Fruit fly (Drosophila melanogaster): ENCODE measurements around the gene Droj2.

Droj2 gene

dm6 chr3R:13433623-13434022, 51.7 kb downstream of the Droj2 start (continued):
- TF ChIP-seq CG13424 (tag; optimal IDR thresholded peaks at IDR 0.05) (peak; percentile 93), B-H1 (GFP tag; IDR thresholded peaks at IDR 0.05) (peak; percentile 62), CG17612 (GFP tag; IDR thresholded peaks at IDR 0.05) (0 out of 2 replicates have a peak, but pooled peaks have one; percentile 30), lbe (GFP tag; optimal IDR thresholded peaks at IDR 0.05) (no peak), CG34224 (GFP tag; IDR thresholded peaks at IDR 0.05; ENCODE audit: partially characterized antibody) (no peak), CG5180 (GFP tag; optimal IDR thresholded peaks at IDR 0.05) (peak; percentile 48), CG13123 (GFP tag; optimal IDR thresholded peaks at IDR 0.05) (peak; percentile 27), Hey (tag; optimal IDR thresholded peaks at IDR 0.05) (no peak), CG14860 (GFP tag; IDR thresholded peaks at IDR 0.05; ENCODE audit: partially characterized antibody) (no peak), CG18619 (GFP tag; optimal IDR thresholded peaks at IDR 0.05) (peak; percentile 81), cad (GFP tag; optimal IDR thresholded peaks at IDR 0.05) (no peak), CG2129 (GFP tag; IDR thresholded peaks at IDR 0.05; ENCODE audit: partially characterized antibody) (no peak), oc (tag; optimal IDR thresholded peaks at IDR 0.05) (peak; percentile 87), ash1 (GFP tag; optimal IDR thresholded peaks at IDR 0.05) (no peak), CG17186 (GFP tag; optimal IDR thresholded peaks at IDR 0.05) (no peak), Sry-β (GFP tag; optimal IDR thresholded peaks at IDR 0.05) (no peak), Pdp1 (GFP tag; optimal IDR thresholded peaks at IDR 0.05) (peak; percentile 33 to 63), pnt (GFP tag; optimal IDR thresholded peaks at IDR 0.05) (no peak), Opbp (GFP tag; IDR thresholded peaks at IDR 0.05; ENCODE audit: partially characterized antibody) (no peak), CHES-1-like (GFP tag; optimal IDR thresholded peaks at IDR 0.05) (peak; percentile 56), tx (GFP tag; optimal IDR thresholded peaks at IDR 0.05) (peak; percentile 34), Hr39 (optimal IDR thresholded peaks at IDR 0.05) (no peak), Antp (GFP tag; optimal IDR thresholded peaks at IDR 0.05) (no peak), BEAF-32 (GFP tag; optimal IDR thresholded peaks at IDR 0.05) (no peak), CG15514 (GFP tag; optimal IDR thresholded peaks at IDR 0.05) (peak; percentile 49), lilli (GFP tag; optimal IDR thresholded peaks at IDR 0.05) (peak; percentile 75), Spps (tag; optimal IDR thresholded peaks at IDR 0.05) (peak; percentile 59), Jarid2 (GFP tag; optimal IDR thresholded peaks at IDR 0.05) (peak; percentile 2), Tbp (GFP tag; optimal IDR thresholded peaks at IDR 0.05) (no peak), toy (GFP tag; IDR thresholded peaks at IDR 0.05) (0 out of 2 replicates have a peak, but pooled peaks have one; percentile 50), bcd (GFP tag; optimal IDR thresholded peaks at IDR 0.05) (peak; percentile 56), CG6765 (GFP tag; optimal IDR thresholded peaks at IDR 0.05) (peak; percentile 69), CG1647 (GFP tag; optimal IDR thresholded peaks at IDR 0.05) (no peak), kah (GFP tag; optimal IDR thresholded peaks at IDR 0.05) (peak; percentile 69), pum (GFP tag; optimal IDR thresholded peaks at IDR 0.05) (peak; percentile 29), CG7372 (GFP tag; IDR thresholded peaks at IDR 0.05) (0 out of 2 replicates have a peak, but pooled peaks have one; percentile 20), CG14050 (GFP tag; IDR thresholded peaks at IDR 0.05) (peak; percentile 85), CG7839 (tag; optimal IDR thresholded peaks at IDR 0.05) (peak; percentile 71), E2f2 (GFP tag; IDR thresholded peaks at IDR 0.05) (peak; percentile 62), CG12744 (GFP tag; optimal IDR thresholded peaks at IDR 0.05) (peak; percentile 36), CG1233 (GFP tag; optimal IDR thresholded peaks at IDR 0.05) (peak; percentile 55), Poxn (GFP tag; IDR thresholded peaks at IDR 0.05) (no peak), CG15479 (GFP tag; optimal IDR thresholded peaks at IDR 0.05) (no peak), Atf3 (GFP tag; optimal IDR thresholded peaks at IDR 0.05) (no peak), sima (GFP tag; optimal IDR thresholded peaks at IDR 0.05) (no peak), jing (GFP tag; optimal IDR thresholded peaks at IDR 0.05) (peak; percentile 71), CG10321 (GFP tag; IDR thresholded peaks at IDR 0.05) (peak; percentile 62; the same call in 1 of the 2 replicates), Scr (GFP tag; IDR thresholded peaks at IDR 0.05; ENCODE audit: partially characterized antibody) (no peak), CG33213 (GFP tag; optimal IDR thresholded peaks at IDR 0.05) (no peak), chm (GFP tag; IDR thresholded peaks at IDR 0.05) (peak; percentile 68; the same call in 1 of the 2 replicates), CTCF (GFP tag; optimal IDR thresholded peaks at IDR 0.05) (peak; percentile 7)
